Worm (Caenorhabditis elegans) whole organism, L4 larva: ENCODE data around the gene C35A11.2.
A peak's percentile ranks its signal among the peaks of the same experiment; 100 is the strongest.

Source experiments
- F44E2.7 ChIP-seq: fragments of 200-800 bp; sonication (Bioruptor generic); IDR thresholded peaks from 2 replicates; pipeline ENCODE4 v2.1.2; 2022; ENCODE audit warnings: missing genetic modification characterization, missing compliant biosample characterization
- R02D3.7 ChIP-seq: fragments of 150-350 bp; sonication (generic microtip); optimal IDR thresholded peaks from 3 replicates; lab custom pipeline; 2014; ENCODE audit warnings: missing biosample characterization, missing genetic modification characterization
- Y5F2A.4 ChIP-seq: fragments of 200-800 bp; sonication (Bioruptor generic); optimal IDR thresholded peaks from 2 replicates; lab custom pipeline; 2018; ENCODE audit warnings: mild to moderate bottlenecking, missing genetic modification characterization, missing compliant biosample characterization
- ZK546.5 ChIP-seq, 2 experiments: sonication (generic microtip); optimal IDR thresholded peaks; 2 replicates each; lab custom pipeline; 2017; ENCODE audit warnings: missing biosample characterization in 2 of 2, missing genetic modification characterization in 2 of 2
- aly-2 ChIP-seq: sonication (generic microtip); optimal IDR thresholded peaks from 2 replicates; lab custom pipeline; 2018; ENCODE audit warnings: missing biosample characterization, missing genetic modification characterization
- ama-1 ChIP-seq: fragments of 150-350 bp; optimal IDR thresholded peaks from 2 replicates; lab custom pipeline; 2014; ENCODE audit warnings: inconsistent platforms, mixed read lengths
- attf-4 ChIP-seq: sonication (generic microtip); optimal IDR thresholded peaks from 3 replicates; lab custom pipeline; 2017; ENCODE audit warnings: missing biosample characterization, missing genetic modification characterization
- ceh-20 ChIP-seq: fragments of 200-800 bp; sonication (Bioruptor generic); IDR thresholded peaks from 2 replicates; pipeline ENCODE4 v1.3.6; 2022; ENCODE audit warnings: missing genetic modification reagents, missing genetic modification characterization, missing compliant biosample characterization
- ctbp-1 ChIP-seq: fragments of 200-800 bp; sonication (Bioruptor generic); IDR thresholded peaks from 2 replicates; pipeline ENCODE4 v1.3.6; 2022; ENCODE audit warnings: missing genetic modification reagents, missing genetic modification characterization, missing compliant biosample characterization
- daf-12 ChIP-seq: fragments of 150-350 bp; optimal IDR thresholded peaks from 2 replicates; lab custom pipeline; 2014; ENCODE audit warnings: missing biosample characterization, missing genetic modification reagents, missing genetic modification characterization
- daf-19 ChIP-seq: fragments of 200-800 bp; sonication (Bioruptor generic); conservative IDR thresholded peaks from 2 replicates; pipeline ENCODE4 v1.3.6; 2022; ENCODE audit warnings: missing genetic modification characterization, missing compliant biosample characterization
- dmd-6 ChIP-seq: fragments of 200-800 bp; sonication (Bioruptor generic); IDR thresholded peaks from 2 replicates; pipeline ENCODE4 v1.3.6; 2022; ENCODE audit warnings: missing genetic modification reagents, missing genetic modification characterization, missing compliant biosample characterization
- dmd-8 ChIP-seq: fragments of 200-800 bp; sonication (Bioruptor generic); IDR thresholded peaks from 2 replicates; pipeline ENCODE4 v1.3.6; 2022; ENCODE audit warnings: missing genetic modification characterization, missing compliant biosample characterization
- dve-1 ChIP-seq: sonication (generic microtip); optimal IDR thresholded peaks from 2 replicates; lab custom pipeline; 2017; ENCODE audit warnings: antibody characterized with exemption, mild to moderate bottlenecking, missing genetic modification characterization, missing compliant biosample characterization; ENCODE audit not compliant: insufficient read depth
- gei-8 ChIP-seq: fragments of 200-800 bp; sonication (Bioruptor generic); optimal IDR thresholded peaks from 2 replicates; lab custom pipeline; 2018; ENCODE audit warnings: mild to moderate bottlenecking, missing genetic modification characterization, missing compliant biosample characterization
- hlh-11 ChIP-seq: fragments of 200-800 bp; sonication (Bioruptor generic); optimal IDR thresholded peaks from 2 replicates; lab custom pipeline; 2018; ENCODE audit warnings: mild to moderate bottlenecking, missing genetic modification characterization, missing compliant biosample characterization
- hlh-30 ChIP-seq: sonication (generic microtip); optimal IDR thresholded peaks from 2 replicates; lab custom pipeline; 2017; ENCODE audit warnings: antibody characterized with exemption, mild to moderate bottlenecking, missing genetic modification characterization, missing compliant biosample characterization; ENCODE audit not compliant: insufficient read depth
- lim-7 ChIP-seq: fragments of 200-800 bp; sonication (Bioruptor generic); IDR thresholded peaks from 2 replicates; pipeline ENCODE4 v1.3.6; 2022; ENCODE audit warnings: missing genetic modification characterization, missing compliant biosample characterization
- lin-1 ChIP-seq: fragments of 200-800 bp; sonication (Bioruptor generic); IDR thresholded peaks from 2 replicates; pipeline ENCODE4 v1.3.6; 2022; ENCODE audit warnings: missing genetic modification reagents, missing genetic modification characterization, missing compliant biosample characterization
- lin-29 ChIP-seq: fragments of 200-800 bp; sonication (Bioruptor generic); IDR thresholded peaks from 2 replicates; pipeline ENCODE4 v1.3.6; 2022; ENCODE audit warnings: missing genetic modification reagents, missing genetic modification characterization, missing compliant biosample characterization
- lin-38 ChIP-seq: fragments of 200-800 bp; sonication (Bioruptor generic); IDR thresholded peaks from 2 replicates; pipeline ENCODE4 v1.3.6; 2022; ENCODE audit warnings: missing genetic modification reagents, missing genetic modification characterization, missing compliant biosample characterization
- lir-3 ChIP-seq: sonication (generic microtip); optimal IDR thresholded peaks from 2 replicates; lab custom pipeline; 2016; ENCODE audit warnings: mild to moderate bottlenecking, missing genetic modification characterization, missing compliant biosample characterization
- madf-9 ChIP-seq: fragments of 200-800 bp; sonication (Bioruptor generic); conservative IDR thresholded peaks from 2 replicates; pipeline ENCODE4 v1.3.6; 2022; ENCODE audit warnings: missing genetic modification reagents, missing genetic modification characterization, missing compliant biosample characterization
- mdl-1 ChIP-seq, 2 experiments: fragments of 150-350 bp in 1 of 2; sonication (generic microtip) in 1 of 2; optimal IDR thresholded peaks; 2 replicates each; lab custom pipeline; 2014 to 2017; ENCODE audit warnings: missing biosample characterization in 2 of 2, missing genetic modification characterization in 2 of 2
- mdt-29 ChIP-seq: fragments of 200-800 bp; sonication (Bioruptor generic); IDR thresholded peaks from 2 replicates; pipeline ENCODE4 v1.3.6; 2022; ENCODE audit warnings: missing genetic modification reagents, missing genetic modification characterization, missing compliant biosample characterization
- mes-2 ChIP-seq: sonication (generic microtip); optimal IDR thresholded peaks from 2 replicates; lab custom pipeline; 2016; ENCODE audit warnings: missing genotype, mild to moderate bottlenecking, missing genetic modification characterization, missing compliant biosample characterization; ENCODE audit not compliant: poor library complexity, severe bottlenecking
- mxl-2 ChIP-seq: fragments of 200-800 bp; sonication (Bioruptor generic); conservative IDR thresholded peaks from 2 replicates; pipeline ENCODE4 v1.3.6; 2022; ENCODE audit warnings: missing genetic modification reagents, missing genetic modification characterization, missing compliant biosample characterization
- mxl-3 ChIP-seq: fragments of 200-800 bp; sonication (Bioruptor generic); optimal IDR thresholded peaks from 2 replicates; lab custom pipeline; 2018; ENCODE audit warnings: mild to moderate bottlenecking, missing genetic modification characterization, missing compliant biosample characterization
- nhr-102 ChIP-seq: sonication (generic microtip); optimal IDR thresholded peaks from 2 replicates; lab custom pipeline; 2016; ENCODE audit warnings: mild to moderate bottlenecking, missing genetic modification characterization, moderate library complexity, missing compliant biosample characterization
- nhr-11 ChIP-seq: fragments of 150-350 bp; optimal IDR thresholded peaks from 2 replicates; lab custom pipeline; 2014; ENCODE audit warnings: missing biosample characterization, missing genetic modification characterization
- nhr-111 ChIP-seq: fragments of 200-800 bp; sonication (Bioruptor generic); optimal IDR thresholded peaks from 2 replicates; lab custom pipeline; 2018; ENCODE audit warnings: mild to moderate bottlenecking, missing genetic modification characterization, missing compliant biosample characterization
- nhr-25 ChIP-seq: sonication (generic microtip); optimal IDR thresholded peaks from 2 replicates; lab custom pipeline; 2017; ENCODE audit warnings: missing genetic modification characterization, mild to moderate bottlenecking, missing compliant biosample characterization, antibody characterized with exemption, moderate library complexity, borderline replicate concordance; ENCODE audit not compliant: insufficient read depth
- nhr-28 ChIP-seq: fragments of 150-350 bp; optimal IDR thresholded peaks from 2 replicates; lab custom pipeline; 2014; ENCODE audit warnings: missing biosample characterization, missing genetic modification characterization
- nhr-48 ChIP-seq: sonication (generic microtip); optimal IDR thresholded peaks from 2 replicates; lab custom pipeline; 2016; ENCODE audit warnings: mild to moderate bottlenecking, missing genetic modification characterization, missing compliant biosample characterization
- rbr-2 ChIP-seq: sonication (generic microtip); optimal IDR thresholded peaks from 2 replicates; lab custom pipeline; 2016; ENCODE audit warnings: missing genotype, missing genetic modification characterization, missing compliant biosample characterization
- sdz-12 ChIP-seq: fragments of 200-800 bp; sonication (Bioruptor generic); optimal IDR thresholded peaks from 2 replicates; lab custom pipeline; 2018; ENCODE audit warnings: mild to moderate bottlenecking, missing genetic modification characterization, missing compliant biosample characterization
- snpc-1.2 ChIP-seq: fragments of 200-800 bp; sonication (Bioruptor generic); IDR thresholded peaks from 2 replicates; pipeline ENCODE4 v1.3.6; 2022; ENCODE audit warnings: missing genetic modification reagents, missing genetic modification characterization, missing compliant biosample characterization
- tra-1 ChIP-seq: fragments of 200-800 bp; sonication (Bioruptor generic); IDR thresholded peaks from 2 replicates; pipeline ENCODE4 v1.3.6; 2022; ENCODE audit warnings: missing genetic modification reagents, missing genetic modification characterization, missing compliant biosample characterization
- unc-62 ChIP-seq, 3 experiments: fragments of 150-350 bp in 1 of 3; sonication (generic microtip); optimal IDR thresholded peaks in 2 of 3; peaks in 1 of 3; 1 replicate in 1 of 3; 2 replicates in 2 of 3; lab custom pipeline; 2014 to 2017; ENCODE audit warnings: missing biosample characterization in 3 of 3, missing genetic modification characterization in 3 of 3, missing genetic modification reagents in 3 of 3, missing genotype in 1 of 3
- vab-7 ChIP-seq: fragments of 200-800 bp; sonication (Bioruptor generic); IDR thresholded peaks from 2 replicates; pipeline ENCODE4 v1.3.6; 2022; ENCODE audit warnings: missing genetic modification reagents, missing genetic modification characterization, missing compliant biosample characterization
- zag-1 ChIP-seq: fragments of 150-350 bp; optimal IDR thresholded peaks from 2 replicates; lab custom pipeline; 2014; ENCODE audit warnings: missing biosample characterization, missing genetic modification characterization
- zfp-3 ChIP-seq: fragments of 200-800 bp; sonication (Bioruptor generic); conservative IDR thresholded peaks from 2 replicates; pipeline ENCODE4 v1.3.6; 2022; ENCODE audit warnings: missing genetic modification reagents, missing genetic modification characterization, missing compliant biosample characterization
- ztf-11 ChIP-seq: fragments of 150-350 bp; optimal IDR thresholded peaks from 2 replicates; lab custom pipeline; 2014; ENCODE audit warnings: missing biosample characterization, missing genetic modification characterization
- ztf-7 ChIP-seq: fragments of 150-350 bp; optimal IDR thresholded peaks from 2 replicates; lab custom pipeline; 2014; ENCODE audit warnings: missing biosample characterization, missing genetic modification characterization

Gene C35A11.2

ce11 chrV:5408921-5409320 lies 22.8 kb downstream of the C35A11.2 start:
- TF ChIP-seq unc-62 (GFP tag; optimal IDR thresholded peaks at IDR 0.05 in 1 of 2; lab: Kevin White, UChicago) (peak in 1 of 2 experiments; percentile 99), unc-62 (tag; optimal IDR thresholded peaks at IDR 0.05; lab: Kevin White, UChicago) (no peak), madf-9 (GFP tag; lab: Robert Waterston, UW) (no peak), ceh-20 (peak; percentile 64; the same call in 1 of the 2 replicates)

ce11 chrV:5410679-5411078 lies 24.6 kb downstream of the C35A11.2 start, which contains the start of gene F08F3.4:
TSS of gene F08F3.4 (plus strand) at chrV:5410955.
- TF ChIP-seq nhr-102 (tag; lab: Kevin White, UChicago): no peak
- TF ChIP-seq mdl-1 (tag; optimal IDR thresholded peaks at IDR 0.05; lab: Kevin White, UChicago): peak in 1 of 2 experiments; percentile 43
- no peak for TF ChIP-seq zfp-3 (GFP tag; lab: Robert Waterston, UW)
- TF ChIP-seq nhr-28 (tag; lab: Kevin White, UChicago): peak; percentile 30
- no peak for TF ChIP-seq ztf-7
- peak; percentile 55 for TF ChIP-seq gei-8
- no peak for TF ChIP-seq lim-7 (GFP tag; lab: Robert Waterston, UW)
- TF ChIP-seq hlh-30 (tag; lab: Kevin White, UChicago): no peak
- 0 out of 2 replicates have a peak, but pooled peaks have one; percentile 26 for TF ChIP-seq lin-1 (GFP tag; lab: Robert Waterston, UW)
- TF ChIP-seq zag-1 (tag; lab: Kevin White, UChicago): no peak
- TF ChIP-seq lin-29 (GFP tag; lab: Robert Waterston, UW): no peak
- 0 out of 2 replicates have a peak, but pooled peaks have one; percentile 38 for TF ChIP-seq ceh-20
- no peak for TF ChIP-seq mdt-29 (GFP tag; lab: Robert Waterston, UW)
- no peak for TF ChIP-seq snpc-1.2 (GFP tag; lab: Robert Waterston, UW)
- TF ChIP-seq nhr-48 (tag; lab: Kevin White, UChicago): peak; percentile 80
- TF ChIP-seq tra-1 (GFP tag; lab: Robert Waterston, UW): peak; percentile 28; the same call in 1 of the 2 replicates
- no peak for TF ChIP-seq F44E2.7 (GFP tag; lab: Robert Waterston, UW)
- TF ChIP-seq mxl-3 (GFP tag; lab: Kevin White, UChicago): peak; percentile 96
- no peak for TF ChIP-seq Y5F2A.4 (GFP tag; lab: Kevin White, UChicago)
- TF ChIP-seq vab-7 (GFP tag; lab: Robert Waterston, UW): no peak
- peak; percentile 80 for TF ChIP-seq hlh-11 (tag; lab: Kevin White, UChicago)
- TF ChIP-seq ctbp-1 (GFP tag; lab: Robert Waterston, UW): 0 out of 2 replicates have a peak, but pooled peaks have one; percentile 26
- no peak for TF ChIP-seq aly-2
- TF ChIP-seq dmd-6: peak; percentile 67
- TF ChIP-seq, all 104 proteins: peak for 11

- no peak for TF ChIP-seq nhr-111 (GFP tag; lab: Kevin White, UChicago)
- no peak for TF ChIP-seq daf-19 (GFP tag; lab: Robert Waterston, UW)
- no peak for TF ChIP-seq mes-2
- no peak for TF ChIP-seq zfp-3 (GFP tag; lab: Robert Waterston, UW)
- TF ChIP-seq daf-12 (tag; lab: Kevin White, UChicago): no peak
- no peak for TF ChIP-seq lin-1 (GFP tag; lab: Robert Waterston, UW)
- TF ChIP-seq mxl-2: no peak
- no peak for TF ChIP-seq F44E2.7 (GFP tag; lab: Robert Waterston, UW)
- TF ChIP-seq gei-8: no peak
- TF ChIP-seq dmd-8 (GFP tag; lab: Robert Waterston, UW): no peak
- TF ChIP-seq lin-29 (GFP tag; lab: Robert Waterston, UW): no peak
- TF ChIP-seq rbr-2: no peak
- no peak for TF ChIP-seq hlh-30 (tag; lab: Kevin White, UChicago)
- no peak for TF ChIP-seq mxl-3 (GFP tag; lab: Kevin White, UChicago)
- no peak for TF ChIP-seq snpc-1.2 (GFP tag; lab: Robert Waterston, UW)
- TF ChIP-seq lir-3 (tag; lab: Kevin White, UChicago): no peak
- TF ChIP-seq sdz-12 (GFP tag; lab: Kevin White, UChicago): no peak
- no peak for TF ChIP-seq nhr-25 (tag; lab: Kevin White, UChicago)
- no peak for TF ChIP-seq nhr-11 (tag; lab: Kevin White, UChicago)
- no peak for TF ChIP-seq dve-1 (tag; lab: Kevin White, UChicago)
- no peak for TF ChIP-seq lin-38
- TF ChIP-seq dmd-6: peak; percentile 65
- no peak for TF ChIP-seq attf-4 (tag; lab: Kevin White, UChicago)
- no peak for TF ChIP-seq ama-1 (lab: Kevin White, UChicago)
- no peak for TF ChIP-seq ZK546.5 (tag; optimal IDR thresholded peaks at IDR 0.05; lab: Kevin White, UChicago)
- no peak for TF ChIP-seq R02D3.7 (tag; lab: Kevin White, UChicago)
- peak in 1 of 2 experiments; percentile 22 for TF ChIP-seq mdl-1 (tag; optimal IDR thresholded peaks at IDR 0.05; lab: Kevin White, UChicago)
- no peak for TF ChIP-seq ztf-11
- TF ChIP-seq nhr-28 (tag; lab: Kevin White, UChicago): peak; percentile 31
Observed at ce11 chrV:5412808-5413405, 26.8 kb downstream of the C35A11.2 start, which contains the start of gene F08F3.10. TSS of gene F08F3.10 (plus strand) at chrV:5413355.
